Worm (Caenorhabditis elegans) whole organism, young adult: ENCODE measurements around the gene C26B9.3.

Experiments used
- F22D6.2 ChIP-seq: sonication (generic microtip); optimal IDR thresholded peaks from 2 replicates; lab custom pipeline; 2016; ENCODE audit warnings: mild to moderate bottlenecking, missing genetic modification characterization, missing compliant biosample characterization
- cebp-1 ChIP-seq, 2 experiments: fragments of 200-800 bp in 1 of 2; sonication (Bioruptor generic) in 1 of 2; sonication (generic microtip) in 1 of 2; IDR thresholded peaks in 1 of 2; optimal IDR thresholded peaks in 1 of 2; 2 replicates each; pipeline versions ENCODE4 v1.3.6 to Lab custom; 2017 to 2022; ENCODE audit warnings: missing compliant biosample characterization in 2 of 2, missing genetic modification characterization in 2 of 2, mild to moderate bottlenecking in 1 of 2, missing genetic modification reagents in 1 of 2, moderate library complexity in 1 of 2
- ceh-91 ChIP-seq: fragments of 200-800 bp; sonication (Bioruptor generic); IDR thresholded peaks from 2 replicates; pipeline ENCODE4 v1.3.6; 2022; ENCODE audit warnings: missing genetic modification reagents, missing genetic modification characterization, missing compliant biosample characterization
- egl-18 ChIP-seq: fragments of 200-800 bp; sonication (Bioruptor generic); IDR thresholded peaks from 2 replicates; pipeline ENCODE4 v1.3.6; 2022; ENCODE audit warnings: missing genetic modification reagents, missing genetic modification characterization, missing compliant biosample characterization
- nfya-1 ChIP-seq: sonication (generic microtip); optimal IDR thresholded peaks from 2 replicates; lab custom pipeline; 2017; ENCODE audit warnings: antibody characterized with exemption, missing compliant biosample characterization, missing genetic modification characterization, borderline replicate concordance; ENCODE audit not compliant: insufficient read depth
- unc-130 ChIP-seq: sonication (generic microtip); optimal IDR thresholded peaks from 2 replicates; lab custom pipeline; 2016; ENCODE audit warnings: missing genetic modification reagents, missing genetic modification characterization, missing compliant biosample characterization

- TF ChIP-seq nfya-1 (no peak), ceh-91 (no peak), unc-130 (GFP tag; lab: Kevin White, UChicago) (no peak), F22D6.2 (no peak), cebp-1 (GFP tag; IDR thresholded peaks at IDR 0.05; lab: Robert Waterston, UW) (no peak), cebp-1 (tag; optimal IDR thresholded peaks at IDR 0.05; lab: Kevin White, UChicago) (no peak), egl-18 (GFP tag; lab: Robert Waterston, UW) (no peak)
Observed at ce11 chrX:5303500-5303899, 34.6 kb upstream of the C26B9.3 start, which contains the start of gene ags-3.
